Worm (Caenorhabditis elegans) whole organism, L2 larva: ENCODE results near the gene tax-6.

Experiments
- ama-1 ChIP-seq: fragments of 150-350 bp; optimal IDR thresholded peaks from 2 replicates; lab custom pipeline; 2018; ENCODE audit warnings: inconsistent platforms
- snpc-4 ChIP-seq: fragments of 150-350 bp; optimal IDR thresholded peaks from 2 replicates; lab custom pipeline; 2014; ENCODE audit warnings: missing biosample characterization, missing genetic modification characterization

DNA sequence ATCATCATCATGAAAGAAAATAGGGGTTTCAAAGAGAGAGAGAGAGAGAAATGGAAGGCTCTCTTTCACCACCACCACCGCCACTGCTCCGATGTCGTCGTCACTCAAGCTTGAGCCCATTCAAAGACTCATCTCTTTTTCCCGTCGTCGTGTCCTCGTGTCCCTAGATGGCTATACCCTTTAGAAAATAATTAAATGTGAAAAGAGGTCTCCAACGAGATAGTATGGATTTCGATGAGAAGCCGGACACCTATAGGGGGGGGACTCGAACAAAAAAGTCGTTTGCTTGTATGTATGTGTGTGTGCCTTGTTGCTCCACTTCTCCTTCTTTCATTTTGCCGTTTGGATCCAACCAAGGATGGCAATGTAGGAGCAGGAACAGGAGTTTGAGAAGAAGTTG is 3.6 kb upstream of the tax-6 start:
- TF ChIP-seq ama-1 (lab: Kevin White, UChicago) (no peak), snpc-4 (tag; lab: Kevin White, UChicago) (no peak)
